Fruit fly (Drosophila melanogaster) whole organism, wandering third instar larva: ENCODE results near the gene Sec63.

Source experiments
- Abd-B ChIP-seq: fragments of >200 bp; optimal IDR thresholded peaks from 2 replicates; lab custom pipeline; 2017; ENCODE audit warnings: missing biosample characterization, missing genetic modification characterization
- Dfd ChIP-seq: fragments of >200 bp; optimal IDR thresholded peaks from 2 replicates; lab custom pipeline; 2017; ENCODE audit warnings: missing biosample characterization, missing genetic modification characterization
- Hr78 ChIP-seq: fragments of >200 bp; optimal IDR thresholded peaks from 2 replicates; lab custom pipeline; 2017; ENCODE audit warnings: missing biosample characterization, missing genetic modification characterization
- OdsH ChIP-seq: fragments of 200-800 bp; sonication (Bioruptor generic); optimal IDR thresholded peaks from 2 replicates; lab custom pipeline; 2016; ENCODE audit warnings: missing biosample characterization, mild to moderate bottlenecking, missing genetic modification characterization
- br ChIP-seq: fragments of 200-800 bp; sonication (Bioruptor generic); optimal IDR thresholded peaks from 2 replicates; lab custom pipeline; 2016; ENCODE audit warnings: missing biosample characterization, missing genetic modification characterization
- ey ChIP-seq: fragments of 200-800 bp; sonication (Bioruptor generic); optimal IDR thresholded peaks from 2 replicates; lab custom pipeline; 2016; ENCODE audit warnings: missing biosample characterization, missing genetic modification characterization
- h ChIP-seq: fragments of 200-800 bp; sonication (Bioruptor generic); optimal IDR thresholded peaks from 3 replicates; lab custom pipeline; 2016; ENCODE audit warnings: missing biosample characterization, mild to moderate bottlenecking, missing genetic modification characterization
- rgr ChIP-seq: fragments of 200-800 bp; sonication (Bioruptor generic); optimal IDR thresholded peaks from 3 replicates; lab custom pipeline; 2016; ENCODE audit warnings: missing biosample characterization, mild to moderate bottlenecking, missing genetic modification characterization

- TF ChIP-seq Hr78 (GFP tag; lab: Kevin White, UChicago), result no peak
- TF ChIP-seq h, result no peak
- no peak for TF ChIP-seq Dfd (GFP tag; lab: Kevin White, UChicago)
- no peak for TF ChIP-seq ey (GFP tag; lab: Kevin White, UChicago)
- TF ChIP-seq OdsH (GFP tag; lab: Kevin White, UChicago), result no peak
- no peak for TF ChIP-seq br (GFP tag; lab: Kevin White, UChicago)
- no peak for TF ChIP-seq Abd-B (GFP tag; lab: Kevin White, UChicago)
- no peak for TF ChIP-seq rgr (GFP tag; lab: Kevin White, UChicago)
Measured at dm6 chr3L:7349311-7349710, 11.1 kb upstream of the Sec63 start.
